Worm (Caenorhabditis elegans): Measurements from ENCODE around the gene lite-1.

Gene lite-1

DNA sequence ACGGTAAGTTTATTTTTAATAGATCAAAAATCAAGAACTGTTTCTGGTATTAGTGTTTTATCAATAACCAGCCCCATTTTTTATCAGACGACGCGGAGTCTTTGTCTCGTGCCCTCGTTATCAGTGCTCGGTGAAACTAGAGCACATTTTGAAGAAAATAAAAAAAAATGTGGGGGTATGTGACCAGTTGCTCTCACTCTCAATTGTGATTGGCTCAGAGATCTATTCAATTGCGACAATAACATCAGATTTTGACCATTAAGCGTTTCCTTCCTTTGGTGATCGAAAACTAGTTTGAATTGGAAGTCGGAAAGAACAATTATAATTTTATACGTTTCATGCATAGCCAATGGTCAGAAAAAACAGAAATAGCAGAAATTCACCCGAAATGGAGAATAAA, 25.9 kb upstream of the lite-1 start:
- TF ChIP-seq hsf-1 (GFP tag; IDR thresholded peaks at IDR 0.05) (no peak), snpc-4 (GFP tag; optimal IDR thresholded peaks at IDR 0.05) (no peak), snpc-4 (tag; optimal IDR thresholded peaks at IDR 0.05) (no peak), cebp-1 (GFP tag; IDR thresholded peaks at IDR 0.05) (no peak), cebp-1 (tag; optimal IDR thresholded peaks at IDR 0.05) (peak; percentile 25), egl-44 (GFP tag; IDR thresholded peaks at IDR 0.05) (0 out of 2 replicates have a peak, but pooled peaks have one; percentile 8), ama-1 (optimal IDR thresholded peaks at IDR 0.05) (peak; percentile 65), ama-1 (GFP tag; optimal IDR thresholded peaks at IDR 0.05) (no peak), let-607 (tag; optimal IDR thresholded peaks at IDR 0.05) (no peak), mel-28 (tag; optimal IDR thresholded peaks at IDR 0.05; ENCODE audit: borderline replicate concordance) (no peak), dox-1 (GFP tag; IDR thresholded peaks at IDR 0.05) (0 out of 2 replicates have a peak, but pooled peaks have one; percentile 4), B0019.2 (GFP tag; conservative IDR thresholded peaks at IDR 0.05) (no peak), unc-130 (GFP tag; optimal IDR thresholded peaks at IDR 0.05) (no peak), gei-17 (GFP tag; optimal IDR thresholded peaks at IDR 0.05) (no peak), ceh-40 (GFP tag; IDR thresholded peaks at IDR 0.05) (no peak), T07F8.4 (tag; optimal IDR thresholded peaks at IDR 0.05) (no peak), F55B11.4 (tag; optimal IDR thresholded peaks at IDR 0.05; ENCODE audit: borderline replicate concordance, insufficient read depth) (no peak), nfyb-1 (GFP tag; IDR thresholded peaks at IDR 0.05) (peak; percentile 52), ets-4 (GFP tag; optimal IDR thresholded peaks at IDR 0.05) (no peak), madf-3 (GFP tag; IDR thresholded peaks at IDR 0.05) (0 out of 2 replicates have a peak, but pooled peaks have one; percentile 15), nhr-80 (tag; optimal IDR thresholded peaks at IDR 0.05) (peak; percentile 50), ceh-100 (GFP tag; IDR thresholded peaks at IDR 0.05) (no peak)

ce11 chrX:6255561-6255960, 25.0 kb upstream of the lite-1 start:
- TF ChIP-seq him-1 (tag; optimal IDR thresholded peaks at IDR 0.05) (no peak), nhr-80 (tag; optimal IDR thresholded peaks at IDR 0.05) (peak; percentile 90), lin-26 (GFP tag; IDR thresholded peaks at IDR 0.05) (peak; percentile 49; the same call in 1 of the 2 replicates), ceh-91 (GFP tag; IDR thresholded peaks at IDR 0.05) (no peak), dpff-1 (tag; optimal IDR thresholded peaks at IDR 0.05) (peak; percentile 34), K12H6.12 (tag; optimal IDR thresholded peaks at IDR 0.05) (peak; percentile 76), efl-1 (GFP tag; optimal IDR thresholded peaks at IDR 0.05) (no peak), F22D6.2 (tag; optimal IDR thresholded peaks at IDR 0.05) (peak; percentile 76), nhr-179 (tag; optimal IDR thresholded peaks at IDR 0.05) (no peak), T07F8.4 (tag; optimal IDR thresholded peaks at IDR 0.05) (no peak), ama-1 (optimal IDR thresholded peaks at IDR 0.05) (peak; percentile 62), ama-1 (GFP tag; optimal IDR thresholded peaks at IDR 0.05) (no peak), attf-5 (GFP tag; optimal IDR thresholded peaks at IDR 0.05) (peak; percentile 34), lin-40 (tag; optimal IDR thresholded peaks at IDR 0.05) (peak; percentile 74), ztf-3 (GFP tag; optimal IDR thresholded peaks at IDR 0.05) (peak; percentile 19), egl-44 (GFP tag; IDR thresholded peaks at IDR 0.05) (peak; percentile 77), snpc-1.1 (tag; optimal IDR thresholded peaks at IDR 0.05; ENCODE audit: insufficient read depth) (no peak), ztf-22 (GFP tag; optimal IDR thresholded peaks at IDR 0.05) (peak; percentile 81), aptf-3 (GFP tag; IDR thresholded peaks at IDR 0.05) (no peak), xnd-1 (tag; optimal IDR thresholded peaks at IDR 0.05) (no peak), tlf-1 (GFP tag; optimal IDR thresholded peaks at IDR 0.05) (peak; percentile 82), ets-4 (GFP tag; optimal IDR thresholded peaks at IDR 0.05) (peak; percentile 46), madf-6 (GFP tag; IDR thresholded peaks at IDR 0.05) (peak; percentile 38), nhr-90 (tag; optimal IDR thresholded peaks at IDR 0.05) (peak; percentile 78), unc-62 (GFP tag; optimal IDR thresholded peaks at IDR 0.05) (no peak), Y67H2A.10 (GFP tag; conservative IDR thresholded peaks at IDR 0.05) (no peak), lin-54 (GFP tag; optimal IDR thresholded peaks at IDR 0.05) (peak; percentile 38), pha-4 (tag; optimal IDR thresholded peaks at IDR 0.05) (peak; percentile 64), F10E7.11 (tag; optimal IDR thresholded peaks at IDR 0.05) (no peak), ztf-25 (GFP tag; IDR thresholded peaks at IDR 0.05) (no peak), die-1 (tag; optimal IDR thresholded peaks at IDR 0.05) (no peak), hrde-1 (tag; optimal IDR thresholded peaks at IDR 0.05; ENCODE audit: borderline replicate concordance) (no peak)

Measured in whole organism, young adult.